Worm (Caenorhabditis elegans) whole organism, L1 larva: Measurements from ENCODE around the gene unc-85.

ENCODE experiments used
- F16B12.6 ChIP-seq: fragments of 150-350 bp; optimal IDR thresholded peaks from 2 replicates; lab custom pipeline; 2014; ENCODE audit warnings: missing biosample characterization, missing genetic modification characterization
- aha-1 ChIP-seq: fragments of 150-350 bp; optimal IDR thresholded peaks from 2 replicates; lab custom pipeline; 2014; ENCODE audit warnings: missing biosample characterization, missing genetic modification characterization
- ceh-82 ChIP-seq, 3 experiments: fragments of 150-350 bp in 1 of 3; sonication (generic microtip) in 2 of 3; optimal IDR thresholded peaks; 2 replicates each; lab custom pipeline; 2014 to 2017; ENCODE audit warnings: missing biosample characterization in 3 of 3, missing genetic modification characterization in 3 of 3
- ceh-90 ChIP-seq: sonication (generic microtip); optimal IDR thresholded peaks from 2 replicates; lab custom pipeline; 2016; ENCODE audit warnings: missing genetic modification characterization, missing compliant biosample characterization
- efl-1 ChIP-seq, 4 experiments: fragments of 150-350 bp; optimal IDR thresholded peaks in 3 of 4; peaks in 1 of 4; 1 replicate in 1 of 4; 2 replicates in 3 of 4; lab custom pipeline; 2014; ENCODE audit warnings: missing biosample characterization in 2 of 4, missing genetic modification characterization in 2 of 4, missing genetic modification reagents in 2 of 4
- egl-13 ChIP-seq: sonication (generic microtip); optimal IDR thresholded peaks from 2 replicates; lab custom pipeline; 2016; ENCODE audit warnings: missing genotype, missing genetic modification reagents, missing genetic modification characterization, missing compliant biosample characterization
- ets-5 ChIP-seq: fragments of 200-800 bp; sonication (Bioruptor generic); IDR thresholded peaks from 2 replicates; pipeline ENCODE4 v1.3.6; 2022; ENCODE audit warnings: missing genetic modification characterization, missing compliant biosample characterization
- fkh-10 ChIP-seq: sonication (generic microtip); optimal IDR thresholded peaks from 2 replicates; lab custom pipeline; 2017; ENCODE audit warnings: missing biosample characterization, missing genetic modification reagents, missing genetic modification characterization
- fkh-4 ChIP-seq: sonication (generic microtip); optimal IDR thresholded peaks from 2 replicates; lab custom pipeline; 2016; ENCODE audit warnings: missing compliant biosample characterization, missing genetic modification characterization, borderline replicate concordance
- fos-1 ChIP-seq: fragments of 150-350 bp; optimal IDR thresholded peaks from 2 replicates; lab custom pipeline; 2014; ENCODE audit warnings: missing biosample characterization, missing genetic modification characterization
- grh-1 ChIP-seq: fragments of 200-800 bp; sonication (Bioruptor generic); IDR thresholded peaks from 2 replicates; pipeline ENCODE4 v1.3.6; 2022; ENCODE audit warnings: missing genetic modification reagents, missing genetic modification characterization, missing compliant biosample characterization
- hlh-4 ChIP-seq: sonication (generic microtip); optimal IDR thresholded peaks from 2 replicates; lab custom pipeline; 2016; ENCODE audit warnings: mild to moderate bottlenecking, missing genetic modification characterization, missing compliant biosample characterization
- hpl-2 ChIP-seq: fragments of 150-350 bp; optimal IDR thresholded peaks from 2 replicates; lab custom pipeline; 2014; ENCODE audit warnings: missing biosample characterization, missing genetic modification reagents, missing genetic modification characterization
- irx-1 ChIP-seq: sonication (generic microtip); optimal IDR thresholded peaks from 2 replicates; lab custom pipeline; 2016; ENCODE audit warnings: missing genetic modification characterization, missing compliant biosample characterization
- isw-1 ChIP-seq: fragments of 200-800 bp; sonication (Bioruptor generic); IDR thresholded peaks from 2 replicates; pipeline ENCODE4 v1.3.6; 2022; ENCODE audit warnings: missing genetic modification characterization, missing compliant biosample characterization
- jun-1 ChIP-seq: fragments of 150-350 bp; optimal IDR thresholded peaks from 2 replicates; lab custom pipeline; 2014; ENCODE audit warnings: missing biosample characterization, missing genetic modification reagents, missing genetic modification characterization
- lin-15B ChIP-seq: fragments of 150-350 bp; sonication (generic microtip); optimal IDR thresholded peaks from 3 replicates; lab custom pipeline; 2014; ENCODE audit warnings: missing biosample characterization, missing genetic modification characterization
- lsy-2 ChIP-seq, 2 experiments: fragments of 150-350 bp; optimal IDR thresholded peaks; 2 replicates each; lab custom pipeline; 2014; ENCODE audit warnings: missing biosample characterization in 2 of 2, missing genetic modification characterization in 2 of 2
- mef-2 ChIP-seq: fragments of 150-350 bp; optimal IDR thresholded peaks from 2 replicates; lab custom pipeline; 2014; ENCODE audit warnings: missing biosample characterization, missing genetic modification characterization
- mep-1 ChIP-seq: fragments of 150-350 bp; optimal IDR thresholded peaks from 2 replicates; lab custom pipeline; 2014; ENCODE audit warnings: missing biosample characterization, missing genetic modification characterization
- nhr-20 ChIP-seq: sonication (generic microtip); optimal IDR thresholded peaks from 2 replicates; lab custom pipeline; 2016; ENCODE audit warnings: mild to moderate bottlenecking, missing genetic modification characterization, missing compliant biosample characterization
- nhr-237 ChIP-seq: fragments of 150-350 bp; optimal IDR thresholded peaks from 2 replicates; lab custom pipeline; 2014; ENCODE audit warnings: missing biosample characterization, missing genetic modification characterization
- nhr-28 ChIP-seq: fragments of 150-350 bp; optimal IDR thresholded peaks from 2 replicates; lab custom pipeline; 2014; ENCODE audit warnings: missing biosample characterization, missing genetic modification characterization
- nhr-47 ChIP-seq: sonication (generic microtip); optimal IDR thresholded peaks from 2 replicates; lab custom pipeline; 2016; ENCODE audit warnings: mild to moderate bottlenecking, missing genetic modification characterization, moderate library complexity, missing compliant biosample characterization
- nhr-76 ChIP-seq: sonication (generic microtip); optimal IDR thresholded peaks from 2 replicates; lab custom pipeline; 2017; ENCODE audit warnings: missing biosample characterization, missing genetic modification characterization
- nhr-84 ChIP-seq: sonication (generic microtip); optimal IDR thresholded peaks from 2 replicates; lab custom pipeline; 2017; ENCODE audit warnings: missing biosample characterization, missing genetic modification characterization
- nhr-85 ChIP-seq: sonication (generic microtip); peaks from one replicate; lab custom pipeline; 2016; ENCODE audit warnings: missing genetic modification characterization, inconsistent platforms, missing compliant biosample characterization
- nhr-90 ChIP-seq: sonication (generic microtip); optimal IDR thresholded peaks from 2 replicates; lab custom pipeline; 2016; ENCODE audit warnings: mild to moderate bottlenecking, missing genetic modification characterization, missing compliant biosample characterization; ENCODE audit not compliant: poor library complexity
- pag-3 ChIP-seq: sonication (generic microtip); optimal IDR thresholded peaks from 2 replicates; lab custom pipeline; 2017; ENCODE audit warnings: missing genetic modification characterization, mild to moderate bottlenecking, missing compliant biosample characterization, antibody characterized with exemption, borderline replicate concordance; ENCODE audit not compliant: insufficient read depth
- pqm-1 ChIP-seq: sonication (generic microtip); optimal IDR thresholded peaks from 3 replicates; lab custom pipeline; 2017; ENCODE audit warnings: missing biosample characterization, missing genetic modification characterization
- snpc-4 ChIP-seq: fragments of 150-350 bp; optimal IDR thresholded peaks from 2 replicates; lab custom pipeline; 2014; ENCODE audit warnings: missing biosample characterization, missing genetic modification characterization
- snu-23 ChIP-seq: sonication (generic microtip); optimal IDR thresholded peaks from 2 replicates; lab custom pipeline; 2016; ENCODE audit warnings: missing genetic modification characterization, missing compliant biosample characterization
- sox-4 ChIP-seq: sonication (generic microtip); optimal IDR thresholded peaks from 2 replicates; lab custom pipeline; 2016; ENCODE audit warnings: missing genetic modification characterization, missing compliant biosample characterization
- sptf-1 ChIP-seq: fragments of 150-350 bp; optimal IDR thresholded peaks from 2 replicates; lab custom pipeline; 2014; ENCODE audit warnings: missing biosample characterization, missing genetic modification characterization
- sup-37 ChIP-seq: fragments of 200-800 bp; sonication (Bioruptor generic); optimal IDR thresholded peaks from 2 replicates; lab custom pipeline; 2018; ENCODE audit warnings: mild to moderate bottlenecking, missing genetic modification characterization, missing compliant biosample characterization
- tbx-2 ChIP-seq: sonication (generic microtip); optimal IDR thresholded peaks from 2 replicates; lab custom pipeline; 2016; ENCODE audit warnings: missing genetic modification characterization, missing compliant biosample characterization
- tlp-1 ChIP-seq: fragments of 150-350 bp; optimal IDR thresholded peaks from 2 replicates; lab custom pipeline; 2014; ENCODE audit warnings: missing biosample characterization, missing genetic modification characterization
- unc-130 ChIP-seq: fragments of 150-350 bp; optimal IDR thresholded peaks from 2 replicates; lab custom pipeline; 2017; ENCODE audit warnings: missing biosample characterization, missing genetic modification characterization, inconsistent platforms
- unc-86 ChIP-seq: sonication (generic microtip); optimal IDR thresholded peaks from 2 replicates; lab custom pipeline; 2016; ENCODE audit warnings: missing genetic modification characterization, missing compliant biosample characterization
- unc-98 ChIP-seq: fragments of 200-800 bp; sonication (Bioruptor generic); IDR thresholded peaks from 2 replicates; pipeline ENCODE4 v1.3.6; 2022; ENCODE audit warnings: missing genetic modification characterization, missing compliant biosample characterization
- xbp-1 ChIP-seq: sonication (generic microtip); optimal IDR thresholded peaks from 2 replicates; lab custom pipeline; 2016; ENCODE audit warnings: missing genetic modification characterization, missing compliant biosample characterization
- zag-1 ChIP-seq: fragments of 150-350 bp; optimal IDR thresholded peaks from 2 replicates; lab custom pipeline; 2014; ENCODE audit warnings: missing biosample characterization, missing genetic modification characterization
- zip-4 ChIP-seq: fragments of 200-800 bp; sonication (Bioruptor generic); optimal IDR thresholded peaks from 2 replicates; lab custom pipeline; 2018; ENCODE audit warnings: mild to moderate bottlenecking, missing genetic modification characterization, moderate library complexity, missing compliant biosample characterization
- ztf-11 ChIP-seq, 2 experiments: sonication (generic microtip); optimal IDR thresholded peaks; 2 replicates each; lab custom pipeline; 2016 to 2017; ENCODE audit warnings: missing genetic modification characterization in 2 of 2, missing biosample characterization in 1 of 2, missing compliant biosample characterization in 1 of 2

unc-85 gene

ce11 chrII:4739984-4740462 is 38.2 kb downstream of the unc-85 start, which contains the start of gene eas-1 (continued):
- TF ChIP-seq unc-98 (GFP tag; lab: Robert Waterston, UW): peak; percentile 85
- peak; percentile 97 for TF ChIP-seq xbp-1 (tag; lab: Kevin White, UChicago)
- TF ChIP-seq nhr-28 (tag; lab: Kevin White, UChicago): no peak
- peak; percentile 82 for TF ChIP-seq mep-1 (tag; lab: Kevin White, UChicago)
- peak; percentile 9 for TF ChIP-seq mef-2 (tag; lab: Kevin White, UChicago)
- peak; percentile 52 for TF ChIP-seq fos-1 (tag; lab: Kevin White, UChicago)
- no peak for TF ChIP-seq pqm-1
- peak; percentile 91 for TF ChIP-seq tbx-2 (tag; lab: Kevin White, UChicago)
- no peak for TF ChIP-seq nhr-84 (tag; lab: Kevin White, UChicago)
- TF ChIP-seq fkh-10: peak; percentile 25
- peak; percentile 92 for TF ChIP-seq nhr-47 (tag; lab: Kevin White, UChicago)
- TF ChIP-seq nhr-90: peak; percentile 90
- TF ChIP-seq isw-1: peak; percentile 81
- peak; percentile 55 for TF ChIP-seq lin-15B (tag; lab: Kevin White, UChicago)
- peak; percentile 84 for TF ChIP-seq egl-13
- peak; percentile 47 for TF ChIP-seq hpl-2
- no peak for TF ChIP-seq sup-37 (GFP tag; lab: Kevin White, UChicago)
- peak; percentile 18 for TF ChIP-seq unc-130 (tag; lab: Kevin White, UChicago)
- peak; percentile 62 to 79 (median 78) for TF ChIP-seq ceh-82 (tag; optimal IDR thresholded peaks at IDR 0.05; lab: Kevin White, UChicago)
- peak; percentile 86 for TF ChIP-seq fkh-4
- TF ChIP-seq F16B12.6: peak; percentile 81
- no peak for TF ChIP-seq sptf-1 (tag; lab: Kevin White, UChicago)
- TF ChIP-seq efl-1 (optimal IDR thresholded peaks at IDR 0.05; lab: Kevin White, UChicago): peak; percentile 97 to 100
- TF ChIP-seq efl-1 (GFP tag; optimal IDR thresholded peaks at IDR 0.05 in 1 of 2; lab: Kevin White, UChicago): peak; percentile 96 to 99
- no peak for TF ChIP-seq tlp-1 (tag; lab: Kevin White, UChicago)
- TF ChIP-seq snu-23 (GFP tag; lab: Kevin White, UChicago): peak; percentile 86
- no peak for TF ChIP-seq aha-1 (tag; lab: Kevin White, UChicago)
- TF ChIP-seq zip-4 (GFP tag; lab: Kevin White, UChicago): peak; percentile 10
- TF ChIP-seq nhr-20: peak; percentile 86
- TF ChIP-seq hlh-4 (tag; lab: Kevin White, UChicago): no peak
- TF ChIP-seq nhr-85 (tag; lab: Kevin White, UChicago): peak; percentile 88
- peak; percentile 87 for TF ChIP-seq sox-4 (tag; lab: Kevin White, UChicago)
- peak; percentile 93 for TF ChIP-seq ceh-90
- TF ChIP-seq grh-1: peak; percentile 61
- peak; percentile 73 for TF ChIP-seq jun-1 (tag; lab: Kevin White, UChicago)
- peak; percentile 82 to 87 for TF ChIP-seq lsy-2 (tag; optimal IDR thresholded peaks at IDR 0.05; lab: Kevin White, UChicago)
- no peak for TF ChIP-seq zag-1 (tag; lab: Kevin White, UChicago)
- peak; percentile 92 for TF ChIP-seq irx-1 (tag; lab: Kevin White, UChicago)
- TF ChIP-seq snpc-4 (tag; lab: Kevin White, UChicago): peak; percentile 67
- peak in 1 of 2 experiments; percentile 88 for TF ChIP-seq ztf-11 (tag; optimal IDR thresholded peaks at IDR 0.05; lab: Kevin White, UChicago)
- no peak for TF ChIP-seq ets-5 (GFP tag; lab: Robert Waterston, UW)
- TF ChIP-seq nhr-76 (tag; lab: Kevin White, UChicago): no peak
- TF ChIP-seq nhr-237 (tag; lab: Kevin White, UChicago): peak; percentile 26
- TF ChIP-seq unc-86: peak; percentile 75
- TF ChIP-seq pag-3: no peak
